Worm (Caenorhabditis elegans) whole organism, L3 larva: ENCODE measurements around the gene elof-1.

Experiments used
- R02D3.7 ChIP-seq: fragments of 150-350 bp; optimal IDR thresholded peaks from 2 replicates; lab custom pipeline; 2014; ENCODE audit warnings: missing biosample characterization, missing genetic modification characterization
- ZK546.5 ChIP-seq: sonication (generic microtip); optimal IDR thresholded peaks from 2 replicates; lab custom pipeline; 2017; ENCODE audit warnings: missing biosample characterization, missing genetic modification characterization
- aly-2 ChIP-seq: fragments of 150-350 bp; optimal IDR thresholded peaks from 2 replicates; lab custom pipeline; 2014; ENCODE audit warnings: missing biosample characterization, missing genetic modification characterization
- ama-1 ChIP-seq: fragments of 150-350 bp; optimal IDR thresholded peaks from 2 replicates; lab custom pipeline; 2018
- ceh-16 ChIP-seq: sonication (generic microtip); optimal IDR thresholded peaks from 2 replicates; lab custom pipeline; 2017; ENCODE audit warnings: missing biosample characterization, missing genetic modification characterization
- ceh-28 ChIP-seq: fragments of 150-350 bp; optimal IDR thresholded peaks from 2 replicates; lab custom pipeline; 2014; ENCODE audit warnings: missing biosample characterization, missing genetic modification reagents, missing genetic modification characterization
- ceh-82 ChIP-seq: fragments of 150-350 bp; optimal IDR thresholded peaks from 2 replicates; lab custom pipeline; 2014; ENCODE audit warnings: missing biosample characterization, missing genetic modification characterization
- ceh-9 ChIP-seq: sonication (generic microtip); optimal IDR thresholded peaks from 2 replicates; lab custom pipeline; 2018; ENCODE audit warnings: missing biosample characterization, missing genetic modification characterization
- daf-12 ChIP-seq: fragments of 150-350 bp; optimal IDR thresholded peaks from 2 replicates; lab custom pipeline; 2014; ENCODE audit warnings: missing biosample characterization, missing genetic modification reagents, missing genetic modification characterization
- egl-27 ChIP-seq: sonication (generic microtip); optimal IDR thresholded peaks from 4 replicates; lab custom pipeline; 2017; ENCODE audit warnings: missing biosample characterization, missing genetic modification reagents, missing genetic modification characterization
- egl-5 ChIP-seq: fragments of 150-350 bp; optimal IDR thresholded peaks from 2 replicates; lab custom pipeline; 2017; ENCODE audit warnings: missing biosample characterization, missing genetic modification reagents, missing genetic modification characterization, inconsistent platforms
- elt-1 ChIP-seq: fragments of 150-350 bp; optimal IDR thresholded peaks from 2 replicates; lab custom pipeline; 2014; ENCODE audit warnings: missing biosample characterization, missing genetic modification characterization
- elt-2 ChIP-seq: sonication (generic microtip); optimal IDR thresholded peaks from 2 replicates; lab custom pipeline; 2016; ENCODE audit warnings: missing genetic modification reagents, mild to moderate bottlenecking, missing genetic modification characterization, missing compliant biosample characterization
- elt-3 ChIP-seq, 3 experiments: fragments of 150-350 bp in 1 of 3; sonication (generic microtip) in 2 of 3; optimal IDR thresholded peaks; 2 replicates in 2 of 3; 4 replicates in 1 of 3; lab custom pipeline; 2014 to 2017; ENCODE audit warnings: missing biosample characterization in 3 of 3, missing genetic modification characterization in 3 of 3
- eor-1 ChIP-seq, 2 experiments: fragments of 150-350 bp; optimal IDR thresholded peaks; 2 replicates each; lab custom pipeline; 2014 to 2018; ENCODE audit warnings: missing biosample characterization in 2 of 2, missing genetic modification characterization in 2 of 2
- fkh-10 ChIP-seq: sonication (generic microtip); optimal IDR thresholded peaks from 2 replicates; lab custom pipeline; 2017; ENCODE audit warnings: missing biosample characterization, missing genetic modification reagents, missing genetic modification characterization
- fkh-2 ChIP-seq: fragments of 150-350 bp; optimal IDR thresholded peaks from 2 replicates; lab custom pipeline; 2014; ENCODE audit warnings: missing biosample characterization, missing genetic modification reagents, missing genetic modification characterization
- fos-1 ChIP-seq: fragments of 150-350 bp; optimal IDR thresholded peaks from 2 replicates; lab custom pipeline; 2014; ENCODE audit warnings: missing biosample characterization, missing genetic modification characterization
- hmg-11 ChIP-seq: sonication (generic microtip); optimal IDR thresholded peaks from 2 replicates; lab custom pipeline; 2016; ENCODE audit warnings: missing genetic modification characterization, missing compliant biosample characterization
- jun-1 ChIP-seq: fragments of 150-350 bp; optimal IDR thresholded peaks from 2 replicates; lab custom pipeline; 2014; ENCODE audit warnings: missing biosample characterization, missing genetic modification reagents, missing genetic modification characterization
- lin-15B ChIP-seq: fragments of 150-350 bp; optimal IDR thresholded peaks from 2 replicates; lab custom pipeline; 2014; ENCODE audit warnings: missing biosample characterization, missing genetic modification characterization
- lin-39 ChIP-seq: fragments of 150-350 bp; optimal IDR thresholded peaks from 2 replicates; lab custom pipeline; 2018; ENCODE audit warnings: missing biosample characterization, missing genetic modification reagents, missing genetic modification characterization
- lsy-12 ChIP-seq: sonication (generic microtip); optimal IDR thresholded peaks from 2 replicates; lab custom pipeline; 2016; ENCODE audit warnings: mild to moderate bottlenecking, missing genetic modification characterization, missing compliant biosample characterization
- mdl-1 ChIP-seq: fragments of 150-350 bp; optimal IDR thresholded peaks from 2 replicates; lab custom pipeline; 2014; ENCODE audit warnings: missing biosample characterization, missing genetic modification characterization
- mml-1 ChIP-seq: fragments of 150-350 bp; sonication (generic microtip); optimal IDR thresholded peaks from 3 replicates; lab custom pipeline; 2014; ENCODE audit warnings: missing biosample characterization, missing genetic modification characterization
- nfya-1 ChIP-seq: sonication (generic microtip); optimal IDR thresholded peaks from 2 replicates; lab custom pipeline; 2017; ENCODE audit warnings: missing genetic modification characterization, mild to moderate bottlenecking, missing compliant biosample characterization, antibody characterized with exemption, moderate library complexity; ENCODE audit not compliant: insufficient read depth
- nhr-11 ChIP-seq: fragments of 150-350 bp; optimal IDR thresholded peaks from 2 replicates; lab custom pipeline; 2014; ENCODE audit warnings: missing biosample characterization, missing genetic modification characterization
- nhr-12 ChIP-seq: fragments of 150-350 bp; optimal IDR thresholded peaks from 2 replicates; lab custom pipeline; 2014; ENCODE audit warnings: missing biosample characterization, missing genetic modification characterization
- nhr-23 ChIP-seq: fragments of 150-350 bp; optimal IDR thresholded peaks from 2 replicates; lab custom pipeline; 2014; ENCODE audit warnings: missing biosample characterization, missing genetic modification reagents, missing genetic modification characterization
- nhr-237 ChIP-seq: fragments of 150-350 bp; optimal IDR thresholded peaks from 2 replicates; lab custom pipeline; 2014; ENCODE audit warnings: missing biosample characterization, missing genetic modification characterization
- nhr-25 ChIP-seq: sonication (generic microtip); optimal IDR thresholded peaks from 2 replicates; lab custom pipeline; 2017; ENCODE audit warnings: missing biosample characterization, missing genetic modification characterization
- nhr-28 ChIP-seq: fragments of 150-350 bp; optimal IDR thresholded peaks from 2 replicates; lab custom pipeline; 2014; ENCODE audit warnings: missing biosample characterization, missing genetic modification characterization
- nhr-43 ChIP-seq: sonication (generic microtip); optimal IDR thresholded peaks from 2 replicates; lab custom pipeline; 2016; ENCODE audit warnings: mild to moderate bottlenecking, missing genetic modification characterization, missing compliant biosample characterization; ENCODE audit not compliant: poor library complexity, severe bottlenecking
- nhr-67 ChIP-seq: fragments of 150-350 bp; optimal IDR thresholded peaks from 2 replicates; lab custom pipeline; 2014; ENCODE audit warnings: missing biosample characterization, missing genetic modification characterization
- nhr-76 ChIP-seq: fragments of 150-350 bp; sonication (generic microtip); optimal IDR thresholded peaks from 5 replicates; lab custom pipeline; 2014; ENCODE audit warnings: missing biosample characterization, missing genetic modification characterization
- nhr-77 ChIP-seq: fragments of 150-350 bp; optimal IDR thresholded peaks from 2 replicates; lab custom pipeline; 2014; ENCODE audit warnings: missing biosample characterization, missing genetic modification characterization
- pha-4 ChIP-seq: fragments of 150-350 bp; optimal IDR thresholded peaks from 2 replicates; lab custom pipeline; 2014; ENCODE audit warnings: missing biosample characterization, missing genetic modification reagents, missing genetic modification characterization
- pqm-1 ChIP-seq: fragments of 150-350 bp; optimal IDR thresholded peaks from 2 replicates; lab custom pipeline; 2017; ENCODE audit warnings: missing biosample characterization, missing genetic modification characterization, inconsistent platforms
- sea-2 ChIP-seq: fragments of 150-350 bp; sonication (generic microtip); optimal IDR thresholded peaks from 4 replicates; lab custom pipeline; 2014; ENCODE audit warnings: missing biosample characterization, missing genetic modification reagents, missing genetic modification characterization
- skn-1 ChIP-seq: fragments of 150-350 bp; optimal IDR thresholded peaks from 2 replicates; lab custom pipeline; 2014; ENCODE audit warnings: missing biosample characterization, missing genetic modification characterization
- snpc-4 ChIP-seq: fragments of 150-350 bp; optimal IDR thresholded peaks from 2 replicates; lab custom pipeline; 2014; ENCODE audit warnings: missing biosample characterization, missing genetic modification characterization
- tbx-2 ChIP-seq: sonication (generic microtip); optimal IDR thresholded peaks from 2 replicates; lab custom pipeline; 2016; ENCODE audit warnings: mild to moderate bottlenecking, missing genetic modification characterization, missing compliant biosample characterization
- unc-39 ChIP-seq: sonication (generic microtip); optimal IDR thresholded peaks from 4 replicates; lab custom pipeline; 2017; ENCODE audit warnings: missing biosample characterization, missing genetic modification characterization
- unc-62 ChIP-seq: fragments of 150-350 bp; sonication (generic microtip); optimal IDR thresholded peaks from 4 replicates; lab custom pipeline; 2014; ENCODE audit warnings: missing biosample characterization, missing genetic modification reagents, missing genetic modification characterization
- zag-1 ChIP-seq: fragments of 150-350 bp; optimal IDR thresholded peaks from 2 replicates; lab custom pipeline; 2014; ENCODE audit warnings: missing biosample characterization, missing genetic modification characterization
- ztf-11 ChIP-seq: fragments of 150-350 bp; optimal IDR thresholded peaks from 2 replicates; lab custom pipeline; 2014; ENCODE audit warnings: missing biosample characterization, missing genetic modification characterization
- ztf-4 ChIP-seq: fragments of 150-350 bp; optimal IDR thresholded peaks from 2 replicates; lab custom pipeline; 2014; ENCODE audit warnings: missing biosample characterization, missing genetic modification characterization

Gene elof-1

DNA sequence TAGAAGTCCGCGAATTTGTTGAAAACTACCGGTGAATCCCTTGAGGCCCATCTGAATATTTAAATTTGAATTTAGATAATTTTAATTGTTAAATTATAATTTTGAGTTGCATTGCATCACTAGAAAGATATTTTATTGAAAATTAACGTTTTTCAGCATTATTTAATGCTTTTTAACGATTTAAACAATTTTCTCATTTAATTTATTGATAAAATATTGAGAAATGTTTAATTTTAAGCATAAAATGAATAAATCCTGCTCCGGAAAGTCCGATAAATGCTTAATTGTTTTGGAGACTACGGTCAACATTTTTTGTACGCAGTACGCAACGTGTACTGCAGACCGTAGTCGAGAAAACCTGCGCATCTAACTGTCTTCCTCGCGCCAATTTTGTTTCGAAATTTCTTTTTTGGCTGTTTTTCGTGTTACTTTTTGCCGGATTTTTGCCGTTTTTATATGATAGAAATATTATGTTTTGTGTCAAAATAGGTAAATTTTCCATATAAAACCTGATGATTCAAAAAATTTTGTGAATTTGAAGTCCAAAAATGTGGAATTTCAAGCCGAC is at the start of gene elof-1, which contains the start of the genes Y54G11A.17 and lin-7:
Gene elof-1, plus strand, starts transcription at position 383 of the 568 bp plus-strand sequence.
Gene Y54G11A.17, minus strand, starts transcription at position 51 of the 568 bp plus-strand sequence.
Gene lin-7, minus strand, starts transcription at position 51 of the 568 bp plus-strand sequence.
- TF ChIP-seq fkh-2 (tag; lab: Kevin White, UChicago) (no peak), ceh-28 (peak; percentile 31), fkh-10 (GFP tag; lab: Kevin White, UChicago) (peak; percentile 63), mdl-1 (tag; lab: Kevin White, UChicago) (no peak), R02D3.7 (tag; lab: Kevin White, UChicago) (peak; percentile 32), nhr-23 (tag; lab: Kevin White, UChicago) (peak; percentile 88), ztf-4 (tag; lab: Kevin White, UChicago) (no peak), ceh-82 (tag; lab: Kevin White, UChicago) (no peak), pha-4 (tag; lab: Kevin White, UChicago) (peak; percentile 95), elt-1 (no peak), nhr-25 (tag; lab: Kevin White, UChicago) (peak; percentile 81), skn-1 (tag; lab: Kevin White, UChicago) (peak; percentile 77), zag-1 (no peak), lin-39 (tag; lab: Kevin White, UChicago) (peak; percentile 98), pqm-1 (peak; percentile 80), ZK546.5 (peak; percentile 85), nhr-12 (tag; lab: Kevin White, UChicago) (no peak), eor-1 (tag; optimal IDR thresholded peaks at IDR 0.05; lab: Kevin White, UChicago) (no peak), lsy-12 (tag; lab: Kevin White, UChicago) (peak; percentile 78), nhr-28 (tag; lab: Kevin White, UChicago) (no peak), nhr-77 (tag; lab: Kevin White, UChicago) (peak; percentile 55), ztf-11 (tag; lab: Kevin White, UChicago) (no peak), nhr-11 (tag; lab: Kevin White, UChicago) (no peak), lin-15B (tag; lab: Kevin White, UChicago) (peak; percentile 92), daf-12 (no peak), nhr-43 (tag; lab: Kevin White, UChicago) (peak; percentile 51), fos-1 (tag; lab: Kevin White, UChicago) (no peak), nfya-1 (peak; percentile 99), egl-5 (peak; percentile 97), unc-39 (tag; lab: Kevin White, UChicago) (no peak), sea-2 (no peak), hmg-11 (tag; lab: Kevin White, UChicago) (peak; percentile 92), nhr-237 (tag; lab: Kevin White, UChicago) (no peak), snpc-4 (tag; lab: Kevin White, UChicago) (peak; percentile 91), ceh-16 (tag; lab: Kevin White, UChicago) (no peak), ama-1 (peak; percentile 92), jun-1 (tag; lab: Kevin White, UChicago) (peak; percentile 68), unc-62 (GFP tag; lab: Kevin White, UChicago) (no peak), elt-2 (tag; lab: Kevin White, UChicago) (peak; percentile 46), nhr-67 (peak; percentile 21), elt-3 (tag; optimal IDR thresholded peaks at IDR 0.05; lab: Kevin White, UChicago) (no peak), tbx-2 (tag; lab: Kevin White, UChicago) (peak; percentile 23), ceh-9 (no peak), aly-2 (tag; lab: Kevin White, UChicago) (no peak), mml-1 (no peak), nhr-76 (peak; percentile 9), egl-27 (tag; lab: Kevin White, UChicago) (no peak)
